Worm (Caenorhabditis elegans) whole organism, late embryonic: ENCODE data around the gene C33D9.13.

Experiments used
- F13H6.1 ChIP-seq: sonication (generic microtip); optimal IDR thresholded peaks from 2 replicates; lab custom pipeline; 2016; ENCODE audit warnings: missing genetic modification characterization, missing compliant biosample characterization
- ceh-2 ChIP-seq: sonication (generic microtip); optimal IDR thresholded peaks from 2 replicates; lab custom pipeline; 2016; ENCODE audit warnings: missing genotype, missing genetic modification characterization, missing compliant biosample characterization
- ceh-9 ChIP-seq: sonication (generic microtip); optimal IDR thresholded peaks from 2 replicates; lab custom pipeline; 2016; ENCODE audit warnings: mild to moderate bottlenecking, missing genetic modification characterization, inconsistent platforms, missing compliant biosample characterization
- pat-9 ChIP-seq: fragments of 200-800 bp; sonication (Bioruptor generic); optimal IDR thresholded peaks from 2 replicates; lab custom pipeline; 2018; ENCODE audit warnings: mild to moderate bottlenecking, missing genetic modification characterization, moderate library complexity, missing compliant biosample characterization
- rnt-1 ChIP-seq: sonication (generic microtip); optimal IDR thresholded peaks from 2 replicates; lab custom pipeline; 2016; ENCODE audit warnings: missing genetic modification characterization, missing compliant biosample characterization
- sdc-2 ChIP-seq: sonication (generic microtip); optimal IDR thresholded peaks from 2 replicates; lab custom pipeline; 2016; ENCODE audit warnings: missing genotype, missing genetic modification characterization, missing compliant biosample characterization
- unc-86 ChIP-seq: sonication (generic microtip); optimal IDR thresholded peaks from 2 replicates; lab custom pipeline; 2016; ENCODE audit warnings: missing genetic modification characterization, missing compliant biosample characterization

- no peak for TF ChIP-seq rnt-1 (tag; lab: Kevin White, UChicago)
- TF ChIP-seq F13H6.1 (tag; lab: Kevin White, UChicago), result no peak
- TF ChIP-seq pat-9 (tag; lab: Kevin White, UChicago), result no peak
- TF ChIP-seq unc-86 (tag; lab: Kevin White, UChicago), result no peak
- no peak for TF ChIP-seq sdc-2 (tag; lab: Kevin White, UChicago)
- no peak for TF ChIP-seq ceh-2 (tag; lab: Kevin White, UChicago)
- no peak for TF ChIP-seq ceh-9
Measured at ce11 chrIV:8739926-8740325, 45.2 kb downstream of the C33D9.13 start, which contains the start of gene mrps-33.
